Worm (Caenorhabditis elegans): ENCODE results near the gene F32H5.1.

DNA sequence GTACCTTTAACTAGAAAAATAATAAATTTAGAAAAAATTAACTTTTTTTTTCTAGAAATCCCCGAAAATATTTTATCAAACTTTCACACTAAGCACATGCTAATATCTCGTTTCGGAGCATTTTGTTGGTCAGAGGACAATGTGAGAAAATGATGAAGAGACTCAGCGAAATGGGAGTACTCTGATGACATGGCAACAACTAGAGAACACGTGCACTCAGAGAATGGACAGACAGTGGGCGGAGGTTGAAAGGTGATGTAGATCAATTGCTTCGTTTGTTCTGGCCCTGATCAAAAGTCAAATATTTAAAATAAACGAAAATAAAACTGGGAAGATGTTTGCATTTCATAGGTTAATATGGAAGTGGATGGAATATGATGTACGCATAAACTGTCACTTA, 23.4 kb downstream of the F32H5.1 start:
- TF ChIP-seq tlf-1 (GFP tag; optimal IDR thresholded peaks at IDR 0.05): no peak
- TF ChIP-seq dpl-1 (GFP tag; optimal IDR thresholded peaks at IDR 0.05): no peak
- TF ChIP-seq F57A8.1 (GFP tag; optimal IDR thresholded peaks at IDR 0.05): no peak
- no peak for TF ChIP-seq ama-1 (optimal IDR thresholded peaks at IDR 0.05)
- TF ChIP-seq ama-1 (GFP tag; optimal IDR thresholded peaks at IDR 0.05): no peak
- TF ChIP-seq ztf-26 (tag; optimal IDR thresholded peaks at IDR 0.05): no peak
- TF ChIP-seq ceh-91 (GFP tag; IDR thresholded peaks at IDR 0.05): no peak
- no peak for TF ChIP-seq T07F8.4 (tag; optimal IDR thresholded peaks at IDR 0.05)
- no peak for TF ChIP-seq lin-35 (GFP tag; optimal IDR thresholded peaks at IDR 0.05)
- TF ChIP-seq bed-2 (GFP tag; IDR thresholded peaks at IDR 0.05): no peak
- no peak for TF ChIP-seq attf-3 (GFP tag; conservative IDR thresholded peaks at IDR 0.05)
- no peak for TF ChIP-seq lin-54 (GFP tag; optimal IDR thresholded peaks at IDR 0.05)
- TF ChIP-seq lsy-27 (tag; optimal IDR thresholded peaks at IDR 0.05; ENCODE audit: borderline replicate concordance, insufficient read depth): no peak
